Worm (Caenorhabditis elegans) whole organism, mixed stage, embryonic: Measurements from ENCODE around the gene C04H5.1.

Source experiments
- M03D4.4 ChIP-seq: sonication (generic microtip); optimal IDR thresholded peaks from 2 replicates; lab custom pipeline; 2017; ENCODE audit warnings: mild to moderate bottlenecking, missing genetic modification characterization, missing compliant biosample characterization
- bed-3 ChIP-seq: fragments of 200-800 bp; sonication (Bioruptor generic); optimal IDR thresholded peaks from 3 replicates; lab custom pipeline; 2018; ENCODE audit warnings: mild to moderate bottlenecking, missing genetic modification characterization, moderate library complexity, missing compliant biosample characterization
- blmp-1 ChIP-seq: fragments of 150-350 bp; optimal IDR thresholded peaks from 2 replicates; lab custom pipeline; 2014; ENCODE audit warnings: missing biosample characterization, missing genetic modification characterization
- ceh-39 ChIP-seq: fragments of 150-350 bp; optimal IDR thresholded peaks from 2 replicates; lab custom pipeline; 2014; ENCODE audit warnings: missing biosample characterization, missing genetic modification characterization
- ceh-43 ChIP-seq: fragments of 200-800 bp; sonication (Bioruptor generic); optimal IDR thresholded peaks from 2 replicates; lab custom pipeline; 2018; ENCODE audit warnings: mild to moderate bottlenecking, missing genetic modification characterization, moderate library complexity, missing compliant biosample characterization
- ceh-83 ChIP-seq: fragments of 200-800 bp; sonication (Bioruptor generic); optimal IDR thresholded peaks from 2 replicates; lab custom pipeline; 2018; ENCODE audit warnings: mild to moderate bottlenecking, missing genetic modification characterization, missing compliant biosample characterization
- ces-1 ChIP-seq: fragments of 150-350 bp; optimal IDR thresholded peaks from 2 replicates; lab custom pipeline; 2014; ENCODE audit warnings: missing biosample characterization, missing genetic modification reagents, missing genetic modification characterization
- cnd-1 ChIP-seq: fragments of 200-800 bp; sonication (Bioruptor generic); optimal IDR thresholded peaks from 2 replicates; lab custom pipeline; 2018; ENCODE audit warnings: mild to moderate bottlenecking, missing genetic modification characterization, missing compliant biosample characterization
- drap-1 ChIP-seq: fragments of 200-800 bp; sonication (Bioruptor generic); optimal IDR thresholded peaks from 3 replicates; lab custom pipeline; 2018; ENCODE audit warnings: mild to moderate bottlenecking, missing genetic modification characterization, missing compliant biosample characterization
- elt-1 ChIP-seq: sonication (generic microtip); optimal IDR thresholded peaks from 2 replicates; lab custom pipeline; 2017; ENCODE audit warnings: missing genetic modification characterization, mild to moderate bottlenecking, missing compliant biosample characterization, antibody characterized with exemption, moderate library complexity, borderline replicate concordance; ENCODE audit not compliant: insufficient read depth
- elt-3 ChIP-seq: fragments of 150-350 bp; optimal IDR thresholded peaks from 2 replicates; lab custom pipeline; 2014; ENCODE audit warnings: missing biosample characterization, missing genetic modification characterization
- flh-1 ChIP-seq: fragments of 200-800 bp; sonication (Bioruptor generic); optimal IDR thresholded peaks from 2 replicates; lab custom pipeline; 2018; ENCODE audit warnings: mild to moderate bottlenecking, missing genetic modification characterization, moderate library complexity, missing compliant biosample characterization
- ham-2 ChIP-seq: fragments of 200-800 bp; sonication (Bioruptor generic); optimal IDR thresholded peaks from 2 replicates; lab custom pipeline; 2018; ENCODE audit warnings: mild to moderate bottlenecking, missing genetic modification characterization, missing compliant biosample characterization
- hlh-1 ChIP-seq: fragments of 150-350 bp; optimal IDR thresholded peaks from 2 replicates; lab custom pipeline; 2014; ENCODE audit warnings: missing biosample characterization, missing genetic modification reagents, missing genetic modification characterization
- lin-13 ChIP-seq: fragments of 150-350 bp; optimal IDR thresholded peaks from 2 replicates; lab custom pipeline; 2014; ENCODE audit warnings: missing biosample characterization, missing genetic modification characterization
- lin-32 ChIP-seq: fragments of 200-800 bp; sonication (Bioruptor generic); optimal IDR thresholded peaks from 2 replicates; lab custom pipeline; 2018; ENCODE audit warnings: mild to moderate bottlenecking, missing genetic modification characterization, missing compliant biosample characterization
- lsy-2 ChIP-seq: fragments of 150-350 bp; optimal IDR thresholded peaks from 2 replicates; lab custom pipeline; 2014; ENCODE audit warnings: missing biosample characterization, missing genetic modification characterization
- mab-5 ChIP-seq: fragments of 150-350 bp; optimal IDR thresholded peaks from 2 replicates; lab custom pipeline; 2014; ENCODE audit warnings: missing biosample characterization, missing genetic modification characterization
- mep-1 ChIP-seq: fragments of 150-350 bp; optimal IDR thresholded peaks from 2 replicates; lab custom pipeline; 2017; ENCODE audit warnings: missing biosample characterization, missing genetic modification reagents, missing genetic modification characterization, inconsistent platforms
- mls-2 ChIP-seq: sonication (generic microtip); optimal IDR thresholded peaks from 2 replicates; lab custom pipeline; 2016; ENCODE audit warnings: mild to moderate bottlenecking, missing genetic modification characterization, moderate library complexity, missing compliant biosample characterization
- nhr-12 ChIP-seq: fragments of 150-350 bp; optimal IDR thresholded peaks from 2 replicates; lab custom pipeline; 2014; ENCODE audit warnings: missing biosample characterization, missing genetic modification characterization
- nhr-2 ChIP-seq: fragments of 150-350 bp; optimal IDR thresholded peaks from 2 replicates; lab custom pipeline; 2014; ENCODE audit warnings: missing biosample characterization, missing genetic modification characterization
- nhr-237 ChIP-seq: fragments of 150-350 bp; optimal IDR thresholded peaks from 2 replicates; lab custom pipeline; 2014; ENCODE audit warnings: missing biosample characterization, missing genetic modification characterization
- nhr-28 ChIP-seq: fragments of 150-350 bp; optimal IDR thresholded peaks from 2 replicates; lab custom pipeline; 2014; ENCODE audit warnings: missing biosample characterization, missing genetic modification characterization
- nhr-76 ChIP-seq: sonication (generic microtip); optimal IDR thresholded peaks from 2 replicates; lab custom pipeline; 2017; ENCODE audit warnings: missing biosample characterization, missing genetic modification characterization
- pha-4 ChIP-seq: fragments of 150-350 bp; optimal IDR thresholded peaks from 2 replicates; lab custom pipeline; 2018; ENCODE audit warnings: missing biosample characterization, missing genetic modification reagents, missing genetic modification characterization
- sem-2 ChIP-seq: fragments of 200-800 bp; sonication (Bioruptor generic); optimal IDR thresholded peaks from 2 replicates; lab custom pipeline; 2018; ENCODE audit warnings: mild to moderate bottlenecking, missing genetic modification characterization, missing compliant biosample characterization
- snpc-4 ChIP-seq: fragments of 150-350 bp; optimal IDR thresholded peaks from 2 replicates; lab custom pipeline; 2014; ENCODE audit warnings: missing biosample characterization, missing genetic modification characterization
- sptf-1 ChIP-seq: sonication (generic microtip); optimal IDR thresholded peaks from 2 replicates; lab custom pipeline; 2017; ENCODE audit warnings: mild to moderate bottlenecking, missing genetic modification characterization, moderate library complexity, missing compliant biosample characterization
- tbx-8 ChIP-seq: fragments of 200-800 bp; sonication (Bioruptor generic); optimal IDR thresholded peaks from 2 replicates; lab custom pipeline; 2018; ENCODE audit warnings: mild to moderate bottlenecking, missing genetic modification characterization, moderate library complexity, missing compliant biosample characterization
- unc-120 ChIP-seq: sonication (generic microtip); optimal IDR thresholded peaks from 2 replicates; lab custom pipeline; 2017; ENCODE audit warnings: missing genetic modification characterization, missing compliant biosample characterization; ENCODE audit not compliant: poor library complexity, severe bottlenecking
- unc-39 ChIP-seq: fragments of 150-350 bp; optimal IDR thresholded peaks from 2 replicates; lab custom pipeline; 2014; ENCODE audit warnings: missing biosample characterization, missing genetic modification characterization
- unc-62 ChIP-seq: fragments of 150-350 bp; optimal IDR thresholded peaks from 2 replicates; lab custom pipeline; 2014; ENCODE audit warnings: missing biosample characterization, missing genetic modification reagents, missing genetic modification characterization
- zip-8 ChIP-seq: fragments of 150-350 bp; optimal IDR thresholded peaks from 2 replicates; lab custom pipeline; 2014; ENCODE audit warnings: missing biosample characterization, missing genetic modification characterization
- ztf-11 ChIP-seq: fragments of 150-350 bp; optimal IDR thresholded peaks from 2 replicates; lab custom pipeline; 2014; ENCODE audit warnings: missing biosample characterization, missing genetic modification characterization

The C04H5.1 gene

DNA sequence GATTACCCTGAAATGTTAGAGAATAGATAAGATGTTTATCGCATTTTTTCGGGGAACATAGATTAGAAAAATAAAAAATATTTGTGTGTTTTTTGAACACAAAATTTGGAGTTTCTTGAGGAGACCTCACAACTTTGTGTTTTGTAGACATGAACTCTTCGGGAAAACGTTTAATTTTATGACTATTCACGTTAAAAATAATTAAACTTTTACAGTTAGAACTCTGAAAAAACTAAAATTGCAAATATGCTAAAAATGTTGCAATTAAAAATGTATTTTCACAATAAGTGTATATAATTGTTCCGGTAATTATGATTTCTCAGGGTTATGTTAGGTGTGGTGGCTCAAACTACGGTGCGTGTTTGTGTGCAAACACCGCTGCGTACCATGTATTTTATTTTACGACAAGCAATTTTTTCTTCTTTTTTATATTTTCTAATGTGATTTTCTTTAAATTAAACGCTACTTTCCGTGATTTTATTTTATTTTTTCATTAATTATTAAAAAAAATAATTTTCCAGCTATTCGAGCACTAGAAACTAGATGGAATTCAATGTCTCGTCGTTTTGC is 5.8 kb upstream of the C04H5.1 start, which contains the start of the genes F57C2.5 and spat-1:
TSS of gene F57C2.5 (minus strand) at position 7 of the 570 bp plus-strand sequence.
TSS of gene spat-1 (plus strand) at position 520 of the 570 bp plus-strand sequence.
- TF ChIP-seq sem-2 (no peak), flh-1 (GFP tag; lab: Kevin White, UChicago) (no peak), ceh-39 (no peak), unc-62 (GFP tag; lab: Kevin White, UChicago) (no peak), nhr-2 (tag; lab: Kevin White, UChicago) (no peak), ceh-83 (GFP tag; lab: Kevin White, UChicago) (no peak), bed-3 (peak; percentile 31), nhr-76 (tag; lab: Kevin White, UChicago) (no peak), zip-8 (tag; lab: Kevin White, UChicago) (no peak), lin-13 (tag; lab: Kevin White, UChicago) (peak; percentile 54), lin-32 (GFP tag; lab: Kevin White, UChicago) (peak; percentile 49), sptf-1 (tag; lab: Kevin White, UChicago) (peak; percentile 83), ham-2 (GFP tag; lab: Kevin White, UChicago) (no peak), M03D4.4 (tag; lab: Kevin White, UChicago) (peak; percentile 40), nhr-237 (tag; lab: Kevin White, UChicago) (peak; percentile 61), elt-3 (tag; lab: Kevin White, UChicago) (no peak), ceh-43 (GFP tag; lab: Kevin White, UChicago) (peak; percentile 85), mab-5 (tag; lab: Kevin White, UChicago) (no peak), ces-1 (GFP tag; lab: Kevin White, UChicago) (peak; percentile 87), ztf-11 (tag; lab: Kevin White, UChicago) (no peak), blmp-1 (tag; lab: Kevin White, UChicago) (no peak), pha-4 (tag; lab: Kevin White, UChicago) (no peak), cnd-1 (tag; lab: Kevin White, UChicago) (no peak), mls-2 (tag; lab: Kevin White, UChicago) (peak; percentile 32), elt-1 (no peak), tbx-8 (no peak), drap-1 (peak; percentile 51), lsy-2 (tag; lab: Kevin White, UChicago) (peak; percentile 95), nhr-28 (tag; lab: Kevin White, UChicago) (no peak), unc-39 (tag; lab: Kevin White, UChicago) (no peak), snpc-4 (tag; lab: Kevin White, UChicago) (no peak), nhr-12 (tag; lab: Kevin White, UChicago) (no peak), unc-120 (tag; lab: Kevin White, UChicago) (peak; percentile 31), mep-1 (tag; lab: Kevin White, UChicago) (peak; percentile 20)

ce11 chrII:14537728-14538127 is 3.6 kb downstream of the C04H5.1 start, which contains the start of the genes clec-147 and C04H5.7:
TSS of gene clec-147 (minus strand) at chrII:14537828.
TSS of gene C04H5.7 (plus strand) at chrII:14537946.
- no peak for TF ChIP-seq ceh-83 (GFP tag; lab: Kevin White, UChicago)
- TF ChIP-seq pha-4 (tag; lab: Kevin White, UChicago): no peak
- TF ChIP-seq mab-5 (tag; lab: Kevin White, UChicago): no peak
- no peak for TF ChIP-seq lsy-2 (tag; lab: Kevin White, UChicago)
- TF ChIP-seq snpc-4 (tag; lab: Kevin White, UChicago): no peak

- TF ChIP-seq ceh-39 (no peak), nhr-76 (tag; lab: Kevin White, UChicago) (no peak), ztf-11 (tag; lab: Kevin White, UChicago) (no peak), sem-2 (no peak), nhr-12 (tag; lab: Kevin White, UChicago) (no peak), hlh-1 (tag; lab: Kevin White, UChicago) (no peak), pha-4 (tag; lab: Kevin White, UChicago) (no peak), M03D4.4 (tag; lab: Kevin White, UChicago) (no peak), bed-3 (no peak), mab-5 (tag; lab: Kevin White, UChicago) (no peak), nhr-28 (tag; lab: Kevin White, UChicago) (no peak)
- TF ChIP-seq, all 35 proteins: peak for 0
Observed at ce11 chrII:14540551-14540950, 6.5 kb downstream of the C04H5.1 start.
